Worm (Caenorhabditis elegans): ENCODE measurements around the gene T07A5.1.
"Not testable (repeated sequence)": the region's sequence is repeated elsewhere in the genome, so short reads cannot be mapped to it uniquely, and the experiment has no call there.

DNA sequence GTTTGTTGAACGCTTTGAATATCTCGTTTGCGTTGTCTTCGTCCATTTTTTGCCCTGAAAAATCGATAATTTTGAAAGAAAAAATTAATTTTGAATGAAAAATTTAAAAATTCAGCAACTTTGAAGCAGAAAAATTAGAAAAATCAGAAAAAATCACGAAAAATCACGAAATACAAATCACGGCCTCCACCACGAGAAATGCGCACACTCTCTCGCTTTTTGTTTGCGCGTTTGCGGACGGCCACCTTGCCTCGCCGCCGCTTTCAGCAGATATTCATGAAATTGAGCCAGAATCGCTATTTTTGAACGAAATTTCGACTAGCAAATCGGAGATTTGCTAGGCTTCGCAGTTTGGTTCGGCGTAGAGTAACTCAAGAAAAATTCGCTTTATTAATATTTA lies 39.2 kb downstream of the T07A5.1 start, which contains the start of gene inpp-4B:
- TF ChIP-seq php-3 (GFP tag; IDR thresholded peaks at IDR 0.05); lin-1 (GFP tag; IDR thresholded peaks at IDR 0.05); pha-4 (GFP tag; IDR thresholded peaks at IDR 0.05); pha-4 (tag; optimal IDR thresholded peaks at IDR 0.05); dve-1 (tag; optimal IDR thresholded peaks at IDR 0.05; ENCODE audit: insufficient read depth); lin-13 (GFP tag; optimal IDR thresholded peaks at IDR 0.05); unc-62 (GFP tag; optimal IDR thresholded peaks at IDR 0.05 in 1 of 2); unc-62 (tag; optimal IDR thresholded peaks at IDR 0.05); zfp-3 (GFP tag; conservative IDR thresholded peaks at IDR 0.05); jun-1 (tag; optimal IDR thresholded peaks at IDR 0.05); lsy-2 (tag; optimal IDR thresholded peaks at IDR 0.05); zip-11 (GFP tag; IDR thresholded peaks at IDR 0.05); fos-1 (tag; optimal IDR thresholded peaks at IDR 0.05); F37D6.2 (tag; optimal IDR thresholded peaks at IDR 0.05): not testable (repeated sequence)
